Fruit fly (Drosophila melanogaster) whole organism, prepupa: ENCODE measurements around the gene Rai1.

Experiments used
- CG10631 ChIP-seq: fragments of 200-800 bp; sonication (Bioruptor generic); optimal IDR thresholded peaks from 2 replicates; lab custom pipeline; 2016; ENCODE audit warnings: missing biosample characterization, missing genetic modification characterization
- CG10669 ChIP-seq: fragments of 200-800 bp; sonication (Bioruptor generic); optimal IDR thresholded peaks from 3 replicates; lab custom pipeline; 2018; ENCODE audit warnings: missing biosample characterization, mild to moderate bottlenecking, missing genetic modification characterization, moderate library complexity
- CG11762 ChIP-seq: fragments of 200-800 bp; sonication (Bioruptor generic); optimal IDR thresholded peaks from 3 replicates; lab custom pipeline; 2016; ENCODE audit warnings: missing biosample characterization, missing genetic modification characterization; ENCODE audit not compliant: insufficient read depth
- CG11902 ChIP-seq: fragments of 200-800 bp; sonication (Bioruptor generic); optimal IDR thresholded peaks from 3 replicates; lab custom pipeline; 2016; ENCODE audit warnings: missing biosample characterization, missing genetic modification characterization
- CG1621 ChIP-seq: fragments of 200-800 bp; sonication (Bioruptor generic); optimal IDR thresholded peaks from 3 replicates; lab custom pipeline; 2018; ENCODE audit warnings: missing biosample characterization, mild to moderate bottlenecking, missing genetic modification characterization
- CG3032 ChIP-seq: fragments of 200-800 bp; optimal IDR thresholded peaks from 2 replicates; lab custom pipeline; 2019; ENCODE audit warnings: missing biosample characterization, mild to moderate bottlenecking, missing genetic modification characterization, moderate library complexity
- CG31627 ChIP-seq: fragments of 200-800 bp; sonication (Bioruptor generic); optimal IDR thresholded peaks from 3 replicates; lab custom pipeline; 2016; ENCODE audit warnings: missing biosample characterization, missing genetic modification characterization
- CG6276 ChIP-seq: fragments of 200-800 bp; sonication (Bioruptor generic); optimal IDR thresholded peaks from 2 replicates; lab custom pipeline; 2017; ENCODE audit warnings: missing biosample characterization, mild to moderate bottlenecking, missing genetic modification characterization
- CG6808 ChIP-seq: fragments of 200-800 bp; sonication (Bioruptor generic); optimal IDR thresholded peaks from 3 replicates; lab custom pipeline; 2017; ENCODE audit warnings: missing biosample characterization, missing genetic modification characterization, mild to moderate bottlenecking, moderate library complexity, missing genetic modification reagents
- CG7368 ChIP-seq: fragments of 200-800 bp; sonication (Bioruptor generic); optimal IDR thresholded peaks from 3 replicates; lab custom pipeline; 2016; ENCODE audit warnings: missing biosample characterization, missing genetic modification characterization
- CG8119 ChIP-seq: fragments of 200-800 bp; sonication (Bioruptor generic); IDR thresholded peaks from 3 replicates; pipeline ENCODE4 v1.3.6; 2022; ENCODE audit warnings: missing biosample characterization, missing genetic modification characterization
- CG8632 ChIP-seq: fragments of 200-800 bp; sonication (Bioruptor generic); optimal IDR thresholded peaks from 3 replicates; lab custom pipeline; 2016; ENCODE audit warnings: missing biosample characterization, missing genetic modification characterization
- Eip78C ChIP-seq: fragments of 200-800 bp; sonication (Bioruptor generic); peaks from one replicate; lab custom pipeline; 2016; ENCODE audit warnings: missing biosample characterization, missing genetic modification characterization
- Eip93F ChIP-seq: fragments of 200-800 bp; sonication (Bioruptor generic); optimal IDR thresholded peaks from 2 replicates; lab custom pipeline; 2016; ENCODE audit warnings: missing biosample characterization, mild to moderate bottlenecking, missing genetic modification characterization
- Hr39 ChIP-seq: fragments of 200-800 bp; sonication (Bioruptor generic); optimal IDR thresholded peaks from 2 replicates; lab custom pipeline; 2016; ENCODE audit warnings: missing biosample characterization, missing genetic modification characterization
- Met ChIP-seq: fragments of 200-800 bp; sonication (Bioruptor generic); optimal IDR thresholded peaks from 3 replicates; lab custom pipeline; 2016; ENCODE audit warnings: missing biosample characterization, missing genetic modification characterization
- OdsH ChIP-seq: fragments of 200-800 bp; sonication (Bioruptor generic); optimal IDR thresholded peaks from 3 replicates; lab custom pipeline; 2016; ENCODE audit warnings: missing biosample characterization, missing genetic modification characterization
- Smox ChIP-seq: fragments of 200-800 bp; sonication (Bioruptor generic); optimal IDR thresholded peaks from 3 replicates; lab custom pipeline; 2016; ENCODE audit warnings: missing biosample characterization, missing genetic modification characterization
- Sox102F ChIP-seq: fragments of 200-800 bp; sonication (Bioruptor generic); optimal IDR thresholded peaks from 2 replicates; lab custom pipeline; 2016; ENCODE audit warnings: missing biosample characterization, mild to moderate bottlenecking, missing genetic modification characterization
- Sox15 ChIP-seq: fragments of 200-800 bp; sonication (Bioruptor generic); optimal IDR thresholded peaks from 3 replicates; lab custom pipeline; 2016; ENCODE audit warnings: missing biosample characterization, missing genetic modification characterization
- achi ChIP-seq: fragments of 200-800 bp; sonication (Bioruptor generic); optimal IDR thresholded peaks from 3 replicates; lab custom pipeline; 2016; ENCODE audit warnings: missing biosample characterization, missing genetic modification characterization
- cyc ChIP-seq: fragments of 200-800 bp; sonication (Bioruptor generic); optimal IDR thresholded peaks from 3 replicates; lab custom pipeline; 2016; ENCODE audit warnings: missing biosample characterization, missing genetic modification characterization
- dac ChIP-seq: fragments of 200-800 bp; sonication (Bioruptor generic); optimal IDR thresholded peaks from 2 replicates; lab custom pipeline; 2017; ENCODE audit warnings: missing biosample characterization, mild to moderate bottlenecking, missing genetic modification characterization
- eg ChIP-seq: fragments of 200-800 bp; sonication (Bioruptor generic); IDR thresholded peaks from 3 replicates; pipeline ENCODE4 v1.3.6; 2022; ENCODE audit warnings: missing biosample characterization, missing genetic modification characterization
- esn ChIP-seq: fragments of 200-800 bp; sonication (Bioruptor generic); optimal IDR thresholded peaks from 2 replicates; lab custom pipeline; 2016; ENCODE audit warnings: missing biosample characterization, mild to moderate bottlenecking, missing genetic modification characterization, moderate library complexity
- fd59A ChIP-seq: fragments of 200-800 bp; sonication (Bioruptor generic); optimal IDR thresholded peaks from 2 replicates; lab custom pipeline; 2017; ENCODE audit warnings: missing biosample characterization, mild to moderate bottlenecking, missing genetic modification characterization, missing genetic modification reagents
- fd85E ChIP-seq: fragments of 200-800 bp; sonication (Bioruptor generic); optimal IDR thresholded peaks from 3 replicates; lab custom pipeline; 2016; ENCODE audit warnings: missing biosample characterization, missing genetic modification characterization
- net ChIP-seq: fragments of 200-800 bp; sonication (Bioruptor generic); optimal IDR thresholded peaks from 3 replicates; lab custom pipeline; 2016; ENCODE audit warnings: missing biosample characterization, missing genetic modification characterization
- pdm3 ChIP-seq: fragments of 200-800 bp; sonication (Bioruptor generic); optimal IDR thresholded peaks from 3 replicates; lab custom pipeline; 2016; ENCODE audit warnings: missing biosample characterization, missing genetic modification characterization
- salr ChIP-seq, 2 experiments: fragments of 200-800 bp; sonication (Bioruptor generic); optimal IDR thresholded peaks; 3 replicates each; lab custom pipeline; 2016 to 2018; ENCODE audit warnings: missing biosample characterization in 2 of 2, missing genetic modification characterization in 2 of 2, mild to moderate bottlenecking in 1 of 2
- spab ChIP-seq: fragments of 200-800 bp; sonication (Bioruptor generic); optimal IDR thresholded peaks from 2 replicates; lab custom pipeline; 2017; ENCODE audit warnings: missing biosample characterization, mild to moderate bottlenecking, missing genetic modification characterization, missing genetic modification reagents
- ss ChIP-seq, 2 experiments: fragments of 200-800 bp; sonication (Bioruptor generic); optimal IDR thresholded peaks; 2 replicates in 1 of 2; 3 replicates in 1 of 2; lab custom pipeline; 2017 to 2018; ENCODE audit warnings: mild to moderate bottlenecking in 2 of 2, missing biosample characterization in 2 of 2, missing genetic modification characterization in 2 of 2, moderate library complexity in 1 of 2
- svp ChIP-seq: fragments of 200-800 bp; sonication (Bioruptor generic); peaks from one replicate; lab custom pipeline; 2016; ENCODE audit warnings: missing biosample characterization, missing genetic modification characterization
- topi ChIP-seq: fragments of 200-800 bp; sonication (Bioruptor generic); optimal IDR thresholded peaks from 3 replicates; lab custom pipeline; 2016; ENCODE audit warnings: missing biosample characterization, missing genetic modification characterization
- vri ChIP-seq: fragments of 200-800 bp; sonication (Bioruptor generic); optimal IDR thresholded peaks from 3 replicates; lab custom pipeline; 2016; ENCODE audit warnings: missing biosample characterization, mild to moderate bottlenecking, missing genetic modification characterization

Gene Rai1

DNA sequence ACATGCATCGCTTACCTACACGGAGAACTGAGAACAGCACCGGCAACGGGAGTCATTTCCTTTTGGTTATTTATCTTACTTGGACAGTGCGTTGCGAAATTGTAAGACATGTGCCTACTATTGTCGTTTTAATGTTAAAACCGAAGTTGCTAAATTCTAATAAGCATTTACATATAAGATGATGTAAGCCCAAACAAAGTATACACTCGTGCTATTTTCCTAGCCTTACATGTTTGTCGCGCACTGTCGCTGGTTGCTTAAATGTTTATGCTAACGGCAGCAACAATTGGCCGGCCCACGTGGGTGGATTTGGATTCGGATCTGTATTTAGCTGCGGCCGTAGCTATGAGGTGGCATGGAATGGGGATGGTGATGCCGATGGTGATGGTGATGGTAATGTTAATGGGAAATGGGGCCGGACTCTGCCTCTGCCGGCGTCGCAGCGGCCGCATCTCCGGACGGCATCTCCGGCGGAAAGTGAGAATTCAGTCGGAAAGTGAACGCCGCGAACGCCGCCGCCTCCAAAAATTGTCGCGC, 8.1 kb upstream of the Rai1 start, which contains the start of gene CG4829 (continued):
- no peak for TF ChIP-seq spab (GFP tag; lab: Kevin White, UChicago)
- no peak for TF ChIP-seq ss (GFP tag; optimal IDR thresholded peaks at IDR 0.05; lab: Kevin White, UChicago)
- TF ChIP-seq CG10669 (GFP tag; lab: Kevin White, UChicago) = peak; percentile 55
- TF ChIP-seq OdsH = peak; percentile 48
- peak; percentile 18 for TF ChIP-seq Sox15
- peak; percentile 26 for TF ChIP-seq Sox102F (GFP tag; lab: Kevin White, UChicago)
- peak; percentile 18 for TF ChIP-seq net (GFP tag; lab: Kevin White, UChicago)
- no peak for TF ChIP-seq Eip93F (GFP tag; lab: Kevin White, UChicago)
- TF ChIP-seq Smox = no peak
- peak; percentile 63 for TF ChIP-seq cyc (GFP tag; lab: Kevin White, UChicago)
- TF ChIP-seq eg (GFP tag; lab: Robert Waterston, UW) = peak; percentile 79
- TF ChIP-seq CG31627 (GFP tag; lab: Kevin White, UChicago) = peak; percentile 58
- TF ChIP-seq vri (GFP tag; lab: Kevin White, UChicago) = no peak
- no peak for TF ChIP-seq salr (GFP tag; optimal IDR thresholded peaks at IDR 0.05; lab: Kevin White, UChicago)
- peak; percentile 31 for TF ChIP-seq CG8632
- peak; percentile 21 for TF ChIP-seq CG3032 (tag; lab: Kevin White, UChicago)
- TF ChIP-seq dac (GFP tag; lab: Kevin White, UChicago) = no peak
- TF ChIP-seq esn = peak; percentile 45
- peak; percentile 43 for TF ChIP-seq CG11902 (GFP tag; lab: Kevin White, UChicago)
- no peak for TF ChIP-seq CG6276 (GFP tag; lab: Kevin White, UChicago)
- peak; percentile 23 for TF ChIP-seq Met
- TF ChIP-seq CG8119 (GFP tag; lab: Robert Waterston, UW) = no peak

DNA sequence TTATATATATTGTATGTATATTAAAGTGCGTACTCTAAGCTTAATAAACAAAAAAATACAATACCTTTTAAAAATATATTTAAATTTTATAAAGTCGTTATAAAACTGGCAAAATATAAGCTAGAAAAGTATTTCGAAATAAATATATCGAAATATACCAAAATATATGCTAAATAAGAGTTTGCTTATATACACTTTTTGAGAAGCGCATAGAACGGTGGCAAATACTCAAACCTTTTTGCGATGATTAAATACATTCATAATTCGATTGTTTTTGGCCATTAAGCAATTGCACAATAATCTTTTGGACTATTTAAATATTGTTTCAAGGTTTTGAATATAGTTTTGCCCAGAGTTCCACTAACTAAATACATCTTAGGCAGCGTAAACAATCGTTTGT, 5.9 kb upstream of the Rai1 start:
- no peak for TF ChIP-seq Sox102F (GFP tag; lab: Kevin White, UChicago)
- TF ChIP-seq CG8119 (GFP tag; lab: Robert Waterston, UW) = no peak
- TF ChIP-seq achi (GFP tag; lab: Kevin White, UChicago) = no peak
- no peak for TF ChIP-seq pdm3 (GFP tag; lab: Kevin White, UChicago)
- TF ChIP-seq, all 60 proteins: peak for 0

DNA sequence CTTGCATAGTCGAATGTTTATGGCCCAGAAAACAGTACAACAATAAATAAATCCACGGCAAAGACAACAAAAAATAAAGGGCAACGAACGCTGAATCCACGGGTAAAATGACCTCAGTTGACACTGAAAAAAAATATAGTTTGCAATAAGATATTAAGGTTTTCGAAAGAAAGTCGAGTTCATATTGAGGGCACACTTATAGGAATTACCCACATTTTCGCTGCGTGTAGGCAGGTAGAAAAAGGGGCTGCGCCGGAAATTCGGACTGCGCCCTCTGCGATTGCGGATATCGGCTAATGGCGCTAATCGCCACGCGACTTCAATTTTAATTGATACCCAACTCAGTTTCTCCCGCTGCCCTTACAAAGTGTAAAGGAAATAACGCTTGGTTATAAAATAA, 5.5 kb upstream of the Rai1 start:
- TF ChIP-seq Eip78C (GFP tag; lab: Kevin White, UChicago) (peak; percentile 29), CG7368 (GFP tag; lab: Kevin White, UChicago) (no peak), topi (GFP tag; lab: Kevin White, UChicago) (no peak), OdsH (no peak), Hr39 (no peak)

DNA sequence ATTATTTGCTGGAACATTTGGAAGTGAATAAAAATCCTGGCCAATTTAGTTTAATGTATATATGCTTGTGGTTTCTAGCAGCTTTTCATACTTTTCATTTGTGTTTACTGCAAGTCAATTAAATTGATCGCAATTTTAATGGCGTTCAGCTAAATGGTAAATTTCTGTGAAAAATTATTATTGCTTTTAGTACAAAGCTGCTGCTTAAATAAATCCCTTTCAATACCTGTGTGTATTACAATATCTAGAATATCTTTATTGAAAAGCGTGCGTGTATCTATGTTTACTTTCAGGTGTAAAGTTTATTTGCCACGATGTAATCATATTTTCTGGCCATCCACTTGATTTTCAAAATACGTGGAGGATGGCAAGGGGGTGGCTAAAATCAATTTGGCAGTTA, 2.6 kb upstream of the Rai1 start, which contains the start of gene ppk28:
Gene ppk28, plus strand, starts transcription at position 301 of the 400 bp plus-strand sequence.
- TF ChIP-seq fd59A (GFP tag; lab: Kevin White, UChicago) (no peak), CG8632 (no peak), CG7368 (GFP tag; lab: Kevin White, UChicago) (no peak), CG1621 (tag; lab: Kevin White, UChicago) (no peak), CG10631 (GFP tag; lab: Kevin White, UChicago) (no peak), Sox102F (GFP tag; lab: Kevin White, UChicago) (no peak), Sox15 (no peak), Smox (no peak), pdm3 (GFP tag; lab: Kevin White, UChicago) (no peak), fd85E (no peak), svp (no peak), CG6808 (GFP tag; lab: Kevin White, UChicago) (no peak), topi (GFP tag; lab: Kevin White, UChicago) (no peak), CG11762 (no peak)
